Worm (Caenorhabditis elegans): ENCODE data around the gene chil-9.

Gene chil-9

DNA sequence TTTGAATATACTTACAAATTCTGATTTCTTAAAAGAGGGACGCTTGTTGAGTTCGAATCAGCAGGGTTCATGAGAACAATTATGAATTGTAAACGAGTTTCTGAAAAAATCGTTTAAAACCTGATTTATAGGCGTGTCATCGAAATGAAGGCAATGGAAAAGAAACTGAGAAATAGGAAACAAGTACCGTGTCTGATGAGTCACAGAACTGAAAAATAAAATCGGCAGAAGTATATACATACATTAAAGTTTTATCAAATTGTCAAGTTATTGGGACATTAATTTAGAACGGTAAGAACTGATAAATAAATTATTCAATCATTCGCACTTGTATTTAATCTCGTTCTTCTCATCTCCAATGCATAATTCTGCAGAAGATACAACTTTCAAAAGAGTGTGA, at the start of gene chil-9:
Gene chil-9 (minus strand): TSS at position 101 of the 400 bp plus-strand sequence.
- no peak for TF ChIP-seq lsl-1 (GFP tag; optimal IDR thresholded peaks at IDR 0.05)
- no peak for TF ChIP-seq F52B5.7 (tag; optimal IDR thresholded peaks at IDR 0.05)
- TF ChIP-seq snpc-1.1 (tag; optimal IDR thresholded peaks at IDR 0.05; ENCODE audit: insufficient read depth) = no peak
- TF ChIP-seq nfya-1 (tag; optimal IDR thresholded peaks at IDR 0.05; ENCODE audit: borderline replicate concordance, insufficient read depth) = no peak
- no peak for TF ChIP-seq cebp-1 (GFP tag; IDR thresholded peaks at IDR 0.05)
- no peak for TF ChIP-seq cebp-1 (tag; optimal IDR thresholded peaks at IDR 0.05)
- no peak for TF ChIP-seq xnd-1 (tag; optimal IDR thresholded peaks at IDR 0.05)
- TF ChIP-seq dox-1 (GFP tag; IDR thresholded peaks at IDR 0.05) = no peak
- TF ChIP-seq dpl-1 (GFP tag; optimal IDR thresholded peaks at IDR 0.05) = no peak
- no peak for TF ChIP-seq Y56A3A.18 (GFP tag; IDR thresholded peaks at IDR 0.05)
- TF ChIP-seq let-526 (GFP tag; IDR thresholded peaks at IDR 0.05) = no peak
- no peak for TF ChIP-seq B0336.3 (GFP tag; IDR thresholded peaks at IDR 0.05)
- TF ChIP-seq gei-17 (GFP tag; optimal IDR thresholded peaks at IDR 0.05) = no peak
- TF ChIP-seq sdz-38 (tag; optimal IDR thresholded peaks at IDR 0.05) = no peak
- no peak for TF ChIP-seq lsy-27 (tag; optimal IDR thresholded peaks at IDR 0.05; ENCODE audit: borderline replicate concordance, insufficient read depth)
- TF ChIP-seq tbp1 (GFP tag; optimal IDR thresholded peaks at IDR 0.05) = no peak
- no peak for TF ChIP-seq chd-7 (tag; optimal IDR thresholded peaks at IDR 0.05)
- TF ChIP-seq aptf-2 (GFP tag; conservative IDR thresholded peaks at IDR 0.05) = no peak
- no peak for TF ChIP-seq lin-54 (GFP tag; optimal IDR thresholded peaks at IDR 0.05)

DNA sequence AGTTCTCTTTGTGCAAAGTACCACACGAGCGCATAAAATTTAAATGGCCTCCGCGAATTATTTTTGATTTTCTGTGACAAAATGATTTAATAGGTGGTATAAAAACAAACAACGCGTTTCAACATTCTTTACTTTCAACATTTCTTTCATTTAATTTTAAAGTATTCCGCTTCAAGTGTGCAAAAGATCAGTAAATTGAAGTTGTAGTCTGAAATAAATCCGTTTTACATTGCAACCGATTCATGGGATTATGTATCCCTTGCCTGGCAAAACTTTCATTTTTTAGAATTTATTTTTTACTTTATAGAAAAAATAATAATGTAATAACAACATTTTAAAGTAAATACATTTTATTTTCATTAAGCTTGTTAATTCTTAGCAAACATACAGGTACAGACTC, 49.3 kb upstream of the chil-9 start, which contains the start of gene F26C11.1:
Gene F26C11.1 (plus strand): TSS at position 301 of the 400 bp plus-strand sequence.
- TF ChIP-seq tlf-1 (GFP tag; optimal IDR thresholded peaks at IDR 0.05) = no peak
- TF ChIP-seq snpc-3.4 (tag; optimal IDR thresholded peaks at IDR 0.05) = no peak
- no peak for TF ChIP-seq dpff-1 (tag; optimal IDR thresholded peaks at IDR 0.05)
- TF ChIP-seq C06A6.2 (GFP tag; conservative IDR thresholded peaks at IDR 0.05) = no peak
- no peak for TF ChIP-seq F33H1.4 (GFP tag; IDR thresholded peaks at IDR 0.05)
- no peak for TF ChIP-seq ztf-25 (GFP tag; IDR thresholded peaks at IDR 0.05)

DNA sequence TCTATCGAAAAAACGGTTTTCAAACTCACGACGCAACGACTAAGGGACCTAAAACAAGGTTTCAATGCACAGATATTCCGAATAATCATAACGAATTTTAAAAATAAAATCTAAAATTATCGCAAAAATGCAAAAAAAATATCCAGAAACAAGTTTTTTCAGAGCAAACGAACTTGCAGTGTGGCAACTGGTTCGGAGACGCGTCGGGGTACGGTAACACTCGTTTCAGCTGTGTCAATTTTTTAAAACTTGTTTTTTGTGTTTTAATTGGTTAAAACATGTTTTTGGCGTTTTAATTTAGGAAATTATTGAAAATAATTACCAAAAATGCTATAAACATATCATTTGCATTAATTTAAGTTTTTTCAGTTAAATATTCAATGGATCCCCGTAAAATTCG, 47.3 kb upstream of the chil-9 start, which contains the start of gene C08H9.16:
Gene C08H9.16 (plus strand): TSS at position 370 of the 400 bp plus-strand sequence.
- no peak for TF ChIP-seq F10E7.11 (tag; optimal IDR thresholded peaks at IDR 0.05)
- no peak for TF ChIP-seq ceh-40 (GFP tag; IDR thresholded peaks at IDR 0.05)
- TF ChIP-seq snpc-1.3 (tag; optimal IDR thresholded peaks at IDR 0.05; ENCODE audit: insufficient read depth) = peak; percentile 45
- no peak for TF ChIP-seq B0261.1 (tag; optimal IDR thresholded peaks at IDR 0.05)
- TF ChIP-seq F49E8.2 (tag; optimal IDR thresholded peaks at IDR 0.05; ENCODE audit: insufficient read depth) = no peak
- peak; percentile 58; the same call in 1 of the 2 replicates for TF ChIP-seq madf-6 (GFP tag; IDR thresholded peaks at IDR 0.05)
- TF ChIP-seq nfyb-1 (GFP tag; IDR thresholded peaks at IDR 0.05) = peak; percentile 69; the same call in 1 of the 2 replicates
- TF ChIP-seq hmg-1.2 (GFP tag; IDR thresholded peaks at IDR 0.05) = peak; percentile 41; the same call in 1 of the 2 replicates
- TF ChIP-seq ztf-6 (GFP tag; IDR thresholded peaks at IDR 0.05) = no peak
- TF ChIP-seq attf-3 (GFP tag; conservative IDR thresholded peaks at IDR 0.05) = no peak
- peak; percentile 7 for TF ChIP-seq snpc-3.4 (tag; optimal IDR thresholded peaks at IDR 0.05)
- TF ChIP-seq Y67H2A.10 (GFP tag; conservative IDR thresholded peaks at IDR 0.05) = no peak
- TF ChIP-seq pha-4 (tag; optimal IDR thresholded peaks at IDR 0.05) = peak; percentile 13
- TF ChIP-seq F57A8.1 (GFP tag; optimal IDR thresholded peaks at IDR 0.05) = no peak
- TF ChIP-seq Y53G8AR.9 (GFP tag; conservative IDR thresholded peaks at IDR 0.05) = no peak
- no peak for TF ChIP-seq nhr-179 (tag; optimal IDR thresholded peaks at IDR 0.05)
- no peak for TF ChIP-seq madf-3 (GFP tag; IDR thresholded peaks at IDR 0.05)
- peak; percentile 89 to 94 for TF ChIP-seq let-607 (tag; optimal IDR thresholded peaks at IDR 0.05)
- peak; percentile 26 for TF ChIP-seq attf-5 (GFP tag; optimal IDR thresholded peaks at IDR 0.05)
- peak; percentile 48 for TF ChIP-seq lin-54 (GFP tag; optimal IDR thresholded peaks at IDR 0.05)
- peak; percentile 8 for TF ChIP-seq xnd-1 (tag; optimal IDR thresholded peaks at IDR 0.05)
- TF ChIP-seq F39B2.1 (GFP tag; IDR thresholded peaks at IDR 0.05) = no peak
- peak in 1 of 3 experiments; percentile 40 for TF ChIP-seq lin-35 (GFP tag; optimal IDR thresholded peaks at IDR 0.05)
- peak; percentile 78 for TF ChIP-seq F33H1.4 (GFP tag; IDR thresholded peaks at IDR 0.05)

All from whole organism, young adult.